Worm (Caenorhabditis elegans): ENCODE data around the gene Y119D3B.21.
A peak's percentile ranks its signal among the peaks of the same experiment; 100 is the strongest.

DNA sequence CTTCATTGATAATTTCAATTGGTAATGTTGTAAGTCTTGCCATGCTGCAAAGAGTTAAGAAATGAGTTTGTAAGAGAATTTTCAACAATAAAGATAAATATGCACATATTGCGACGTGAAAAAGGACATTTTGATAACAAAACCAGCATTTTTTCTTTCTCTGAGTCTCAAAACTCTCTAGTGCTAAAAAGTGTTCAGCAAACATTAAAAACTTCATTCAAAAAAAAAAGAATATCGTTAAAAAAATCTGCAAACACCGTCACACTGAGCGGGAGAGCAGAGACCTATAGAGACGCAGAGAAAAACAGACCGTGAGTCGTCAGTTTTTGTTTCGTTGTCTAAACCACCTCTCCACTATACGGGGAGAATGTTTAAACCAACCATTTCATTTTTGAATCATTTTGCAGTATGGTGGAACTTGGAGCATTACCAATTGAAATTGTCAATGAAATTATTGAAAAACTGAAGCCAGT, 34.3 kb downstream of the Y119D3B.21 start, which contains the start of the genes fbxa-76 and fbxa-77:
- no peak for TF ChIP-seq ceh-9 (tag; optimal IDR thresholded peaks at IDR 0.05)
- peak; percentile 37 for TF ChIP-seq skn-1 (tag; optimal IDR thresholded peaks at IDR 0.05)
